Worm (Caenorhabditis elegans): ENCODE data around the gene C05C10.5.

DNA sequence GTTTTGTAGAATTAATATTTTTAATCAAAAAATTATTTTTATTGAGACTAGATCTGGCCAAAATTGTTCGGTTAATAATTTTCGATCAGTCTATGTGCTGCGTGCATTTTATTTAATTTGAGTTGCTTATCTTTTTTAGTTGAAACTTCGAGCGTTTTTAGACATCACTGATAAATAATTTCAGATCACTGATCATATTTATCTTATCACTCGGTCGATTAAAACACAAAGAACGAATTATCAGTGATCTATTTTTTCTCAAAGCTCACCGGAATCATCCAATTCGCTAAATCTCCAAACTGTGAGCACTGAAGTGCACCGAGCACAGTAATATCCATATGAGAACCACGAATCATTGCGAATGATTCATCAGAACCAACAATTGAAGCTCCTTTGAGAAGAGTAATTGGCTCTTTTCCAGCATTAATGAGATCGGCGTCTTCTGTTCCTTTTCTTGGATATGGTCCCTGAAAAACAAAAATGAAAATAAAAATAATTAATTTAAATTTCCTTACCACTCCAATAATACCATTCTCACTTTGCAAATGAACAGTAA, 3.7 kb upstream of the C05C10.5 start:
- no peak for TF ChIP-seq ama-1 (optimal IDR thresholded peaks at IDR 0.05)
- TF ChIP-seq sea-1 (GFP tag; conservative IDR thresholded peaks at IDR 0.05), result no peak
- no peak for TF ChIP-seq F13C5.2 (tag; optimal IDR thresholded peaks at IDR 0.05)
- no peak for TF ChIP-seq hmbx-1 (tag; optimal IDR thresholded peaks at IDR 0.05)
- no peak for TF ChIP-seq tra-4 (tag; optimal IDR thresholded peaks at IDR 0.05)
- no peak for TF ChIP-seq ets-7 (tag; optimal IDR thresholded peaks at IDR 0.05)
- TF ChIP-seq aly-1 (tag; optimal IDR thresholded peaks at IDR 0.05), result no peak
- no peak for TF ChIP-seq tbx-11 (GFP tag; IDR thresholded peaks at IDR 0.05)
- no peak for TF ChIP-seq ceh-36 (tag; optimal IDR thresholded peaks at IDR 0.05)
